Worm (Caenorhabditis elegans) whole organism, early embryonic: ENCODE measurements around the gene Y54B9A.1.

ENCODE experiments used
- ama-1 ChIP-seq: fragments of 150-350 bp; optimal IDR thresholded peaks from 2 replicates; lab custom pipeline; 2014
- ceh-36 ChIP-seq: sonication (generic microtip); optimal IDR thresholded peaks from 2 replicates; lab custom pipeline; 2016; ENCODE audit warnings: missing genetic modification characterization, inconsistent platforms, missing compliant biosample characterization
- flt-1 ChIP-seq: fragments of 200-800 bp; sonication (Bioruptor generic); IDR thresholded peaks from 2 replicates; pipeline ENCODE4 v1.3.6; 2022; ENCODE audit warnings: missing genetic modification characterization, missing compliant biosample characterization
- scrt-1 ChIP-seq: fragments of 200-800 bp; sonication (Bioruptor generic); IDR thresholded peaks from 2 replicates; pipeline ENCODE4 v1.3.6; 2022; ENCODE audit warnings: missing genetic modification characterization, missing compliant biosample characterization
- tra-4 ChIP-seq: sonication (generic microtip); optimal IDR thresholded peaks from 2 replicates; lab custom pipeline; 2017; ENCODE audit warnings: missing genetic modification characterization, missing compliant biosample characterization

DNA sequence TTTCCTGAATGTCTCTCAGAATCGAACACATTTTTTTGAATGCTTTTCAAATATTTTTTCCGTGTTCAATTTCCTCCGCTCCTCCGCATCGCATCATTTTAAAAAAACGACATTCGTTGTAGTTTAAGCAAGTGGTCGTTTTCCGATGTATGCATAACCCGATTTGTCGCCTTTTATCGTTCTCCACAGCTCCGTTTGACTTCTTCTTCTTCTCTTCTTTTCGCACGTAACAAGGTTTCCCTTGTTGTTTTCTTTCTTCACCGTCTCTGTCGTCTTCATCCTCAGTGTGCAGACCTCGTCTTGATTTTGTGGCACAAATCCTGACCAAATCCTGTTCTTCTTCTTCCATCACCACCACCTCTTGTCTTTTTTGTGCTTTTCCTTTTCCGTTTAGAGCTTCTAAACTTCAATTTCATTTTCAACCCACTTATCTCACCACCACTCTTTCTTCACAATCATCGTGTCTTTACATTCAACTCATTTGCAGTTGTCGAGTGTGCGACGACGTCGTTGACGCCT is 44.4 kb upstream of the Y54B9A.1 start, which contains the start of gene K06A4.2:
- TF ChIP-seq scrt-1 (GFP tag; lab: Robert Waterston, UW) = no peak
- TF ChIP-seq tra-4 (tag; lab: Kevin White, UChicago) = no peak
- TF ChIP-seq ama-1 = no peak
- TF ChIP-seq ceh-36 (tag; lab: Kevin White, UChicago) = no peak
- no peak for TF ChIP-seq flt-1 (GFP tag; lab: Robert Waterston, UW)
